Worm (Caenorhabditis elegans): Measurements from ENCODE around the gene nlp-51.

ce11 chrII:11319591-11319990 is at the start of gene nlp-51:
- TF ChIP-seq ama-1 (optimal IDR thresholded peaks at IDR 0.05) (no peak), C34F6.9 (tag; optimal IDR thresholded peaks at IDR 0.05) (no peak), elt-1 (tag; optimal IDR thresholded peaks at IDR 0.05) (no peak), unc-39 (tag; optimal IDR thresholded peaks at IDR 0.05) (no peak), ZK546.5 (tag; optimal IDR thresholded peaks at IDR 0.05) (no peak)

All from whole organism, L2 larva.